Fruit fly (Drosophila melanogaster) Kc167 (cell line): Measurements from ENCODE around the gene sog.

Source experiments
- Myc ChIP-seq: fragments of >200 bp; optimal IDR thresholded peaks from 2 replicates; lab custom pipeline; 2017; ENCODE audit warnings: missing external identifiers
- Sin3A ChIP-seq: fragments of >200 bp; optimal IDR thresholded peaks from 2 replicates; lab custom pipeline; 2018; ENCODE audit warnings: missing external identifiers
- h ChIP-seq: fragments of >200 bp; optimal IDR thresholded peaks from 3 replicates; lab custom pipeline; 2018; ENCODE audit warnings: missing external identifiers
- insv ChIP-seq: fragments of >200 bp; optimal IDR thresholded peaks from 3 replicates; lab custom pipeline; 2018; ENCODE audit warnings: missing external identifiers
- psq ChIP-seq: fragments of >200 bp; optimal IDR thresholded peaks from 2 replicates; lab custom pipeline; 2017; ENCODE audit warnings: missing external identifiers
- ttk ChIP-seq: sonication (Bioruptor generic); optimal IDR thresholded peaks from 2 replicates; lab custom pipeline; 2017; ENCODE audit warnings: missing external identifiers

Gene sog

DNA sequence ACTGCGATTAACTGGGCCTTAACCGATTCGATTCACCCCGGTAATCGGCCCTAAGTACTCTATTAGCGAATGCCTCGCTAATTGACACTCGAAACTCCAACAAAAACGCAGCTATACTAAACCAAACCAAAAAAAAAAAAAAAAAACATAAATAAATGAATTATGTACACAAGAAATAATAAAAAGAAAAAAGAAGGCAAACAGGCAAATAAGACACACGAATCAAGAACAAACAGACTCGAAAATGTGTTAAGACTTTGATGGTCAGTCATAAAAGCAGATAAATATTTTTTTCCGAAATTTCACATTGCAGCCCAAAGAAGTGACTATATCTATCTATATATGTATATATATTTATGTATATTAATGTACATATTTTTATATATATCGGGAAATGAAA, 6.7 kb upstream of the sog start:
- TF ChIP-seq insv (lab: Kevin White, UChicago) (no peak), h (no peak), Sin3A (no peak), ttk (lab: Kevin White, UChicago) (no peak), psq (lab: Kevin White, UChicago) (no peak), Myc (lab: Kevin White, UChicago) (no peak)

DNA sequence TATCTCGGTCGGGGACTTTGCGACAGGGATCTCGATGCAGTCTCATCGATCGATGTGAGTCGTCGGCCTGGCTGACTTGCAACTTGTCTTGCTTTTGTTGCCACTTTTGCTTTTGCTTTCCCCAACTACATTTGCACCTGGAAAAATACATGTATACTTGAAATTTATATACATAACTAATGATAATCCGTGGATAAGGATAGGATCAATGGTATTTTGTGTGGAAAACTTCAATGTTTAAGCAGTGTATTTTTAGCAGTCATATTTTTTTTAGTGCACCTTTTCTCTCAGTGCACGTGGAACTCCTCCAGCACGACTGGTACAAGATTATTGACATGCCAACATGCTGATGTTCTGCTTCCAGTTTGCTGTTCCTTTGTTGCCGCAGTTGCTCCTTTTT, 5.8 kb upstream of the sog start:
- TF ChIP-seq Sin3A = no peak
- no peak for TF ChIP-seq h

DNA sequence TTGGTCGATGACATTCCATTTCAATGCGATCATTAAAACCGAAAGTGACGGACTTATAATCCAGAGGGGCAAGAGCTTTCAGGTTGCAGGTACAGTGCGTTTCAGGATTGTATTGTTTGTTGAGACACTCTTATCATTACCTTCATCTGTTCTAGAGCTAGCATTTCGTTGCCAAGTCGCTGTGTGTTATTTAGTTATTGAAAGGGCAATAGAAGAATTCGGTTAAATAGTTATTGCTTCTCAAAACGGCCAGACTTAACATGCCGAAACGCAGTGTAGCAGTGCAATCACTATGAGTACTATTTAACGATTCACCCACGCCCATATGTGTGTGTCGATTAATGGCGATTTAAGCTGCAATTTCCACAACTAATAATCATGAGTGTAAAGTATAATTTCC, 565 bp downstream of the sog start:
- TF ChIP-seq ttk (lab: Kevin White, UChicago) (no peak), Myc (lab: Kevin White, UChicago) (no peak), Sin3A (no peak), h (no peak), insv (lab: Kevin White, UChicago) (no peak), psq (lab: Kevin White, UChicago) (no peak)

DNA sequence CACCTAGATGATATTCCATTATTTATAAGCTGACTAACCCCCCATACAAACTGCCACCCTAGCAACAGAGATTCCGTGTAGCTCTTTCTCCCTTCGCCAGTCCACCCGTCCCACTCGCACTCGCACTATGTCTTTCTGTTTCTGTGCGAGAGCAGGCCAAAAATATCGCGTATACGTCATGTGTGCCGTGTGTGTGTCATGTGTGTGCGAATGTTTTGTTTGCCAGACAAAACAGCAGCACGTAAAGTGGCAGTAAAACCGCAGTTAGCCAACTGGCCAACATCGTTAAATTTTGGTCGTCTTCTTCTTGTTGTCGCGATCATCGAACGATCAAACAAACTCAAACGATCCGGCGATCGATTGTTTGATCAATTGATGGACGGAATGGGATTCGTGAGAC, 1.8 kb downstream of the sog start:
- TF ChIP-seq Myc (lab: Kevin White, UChicago) (no peak), insv (lab: Kevin White, UChicago) (no peak), h (no peak), Sin3A (no peak), ttk (lab: Kevin White, UChicago) (no peak), psq (lab: Kevin White, UChicago) (no peak)

DNA sequence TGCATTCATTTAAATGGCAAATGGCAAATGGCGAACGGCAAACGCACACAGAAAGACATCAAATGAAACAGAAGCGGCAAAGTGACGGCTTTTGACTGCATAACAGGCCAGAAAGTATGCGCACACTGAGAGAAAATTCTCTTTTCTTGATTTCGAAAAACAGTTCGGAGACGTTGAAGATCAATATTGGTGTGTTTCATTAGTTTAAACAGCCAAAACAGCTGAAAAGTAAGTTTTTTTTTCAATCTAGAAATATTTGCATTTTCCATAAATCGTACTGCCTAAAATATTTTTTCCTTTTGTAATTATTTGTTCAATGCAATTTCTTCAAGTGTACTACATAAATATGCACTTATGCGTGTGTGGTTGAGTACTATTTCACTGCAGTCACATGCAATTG, 2.4 kb downstream of the sog start:
- no peak for TF ChIP-seq insv (lab: Kevin White, UChicago)
- no peak for TF ChIP-seq ttk (lab: Kevin White, UChicago)
- TF ChIP-seq Myc (lab: Kevin White, UChicago) = no peak
- no peak for TF ChIP-seq psq (lab: Kevin White, UChicago)
- no peak for TF ChIP-seq Sin3A
- TF ChIP-seq h = no peak

DNA sequence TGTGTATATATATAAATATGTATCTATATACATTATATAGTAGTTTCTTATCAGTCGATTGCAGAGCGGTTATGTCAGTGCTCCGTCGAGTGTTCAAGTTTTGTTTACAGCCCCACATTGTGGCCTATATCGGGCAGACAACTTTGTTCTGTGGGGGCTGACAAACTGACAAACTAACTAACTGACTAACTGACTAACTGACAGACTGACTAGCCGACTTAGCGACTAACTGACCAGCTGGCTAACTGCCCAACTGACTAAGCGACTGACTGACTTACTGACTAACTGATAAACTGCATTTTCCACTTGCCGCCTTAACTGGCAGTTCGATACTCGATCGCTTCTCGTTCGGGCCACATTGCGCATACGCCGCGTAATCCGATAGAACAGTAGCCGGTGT, 3.3 kb downstream of the sog start:
- no peak for TF ChIP-seq Sin3A
- no peak for TF ChIP-seq ttk (lab: Kevin White, UChicago)
- no peak for TF ChIP-seq Myc (lab: Kevin White, UChicago)

DNA sequence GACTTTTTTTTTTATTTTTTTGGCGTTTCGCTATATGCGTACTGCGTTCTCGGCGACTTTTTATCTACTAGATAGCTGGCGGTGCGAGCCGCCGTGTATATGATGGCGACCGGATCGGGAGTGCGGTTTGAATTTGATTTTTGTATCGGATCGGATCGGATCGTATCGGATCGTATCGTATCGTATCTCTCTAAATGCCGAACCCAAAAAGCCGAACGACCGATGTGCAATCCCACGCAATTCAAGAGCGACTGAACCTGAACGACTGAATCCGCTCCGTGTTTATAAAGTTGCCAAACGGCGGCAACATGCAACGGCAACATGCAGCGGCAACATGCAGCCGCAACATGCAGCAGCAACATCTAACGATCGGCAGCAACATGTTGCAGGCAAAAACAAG, 7.0 kb downstream of the sog start:
- no peak for TF ChIP-seq h
- TF ChIP-seq psq (lab: Kevin White, UChicago) = no peak
- TF ChIP-seq ttk (lab: Kevin White, UChicago) = no peak
- TF ChIP-seq Sin3A = no peak
- no peak for TF ChIP-seq Myc (lab: Kevin White, UChicago)
- no peak for TF ChIP-seq insv (lab: Kevin White, UChicago)

DNA sequence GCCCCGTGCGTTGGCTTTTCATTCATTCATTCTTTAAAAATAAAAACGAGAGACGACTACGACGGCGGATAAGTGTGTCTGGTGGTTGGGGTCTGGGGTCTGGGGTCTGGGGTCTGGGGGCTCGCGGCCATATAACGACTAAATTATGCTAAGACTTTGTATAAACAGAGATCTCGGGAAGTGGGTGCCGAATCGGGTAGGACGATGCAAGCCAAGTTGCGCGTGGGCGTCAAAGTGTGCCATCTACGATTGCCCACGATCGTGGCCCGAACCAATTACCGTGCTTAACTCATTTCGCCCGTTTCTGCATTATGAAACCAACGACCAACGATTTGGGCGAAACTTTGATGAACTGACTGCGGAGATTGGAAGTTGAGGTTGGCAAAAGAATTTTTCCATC, 9.4 kb downstream of the sog start:
- no peak for TF ChIP-seq ttk (lab: Kevin White, UChicago)
- TF ChIP-seq insv (lab: Kevin White, UChicago) = no peak
- no peak for TF ChIP-seq h
- no peak for TF ChIP-seq Sin3A
- TF ChIP-seq psq (lab: Kevin White, UChicago) = no peak
- no peak for TF ChIP-seq Myc (lab: Kevin White, UChicago)

DNA sequence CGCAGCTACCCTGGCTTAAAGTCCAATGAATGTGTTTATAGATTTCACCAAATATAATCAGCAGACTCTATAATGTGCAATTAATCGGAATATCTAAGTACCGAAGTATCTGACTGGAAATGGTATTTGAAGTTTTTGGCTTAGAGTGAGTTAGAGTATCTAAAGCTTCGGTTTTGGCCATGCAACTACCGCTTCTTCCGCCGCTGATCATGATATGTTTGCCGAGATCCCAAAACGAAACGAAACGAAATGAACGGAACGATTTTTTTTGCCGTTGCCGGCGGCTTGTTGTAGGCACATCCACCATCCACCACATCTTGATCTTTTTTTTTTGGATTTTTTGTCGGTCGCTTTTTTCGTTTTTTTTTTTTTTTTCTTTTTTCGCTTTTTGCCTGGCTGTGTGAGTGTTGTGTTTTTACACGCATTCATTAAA, 10.2 kb downstream of the sog start:
- no peak for TF ChIP-seq Sin3A
- TF ChIP-seq ttk (lab: Kevin White, UChicago) = no peak

DNA sequence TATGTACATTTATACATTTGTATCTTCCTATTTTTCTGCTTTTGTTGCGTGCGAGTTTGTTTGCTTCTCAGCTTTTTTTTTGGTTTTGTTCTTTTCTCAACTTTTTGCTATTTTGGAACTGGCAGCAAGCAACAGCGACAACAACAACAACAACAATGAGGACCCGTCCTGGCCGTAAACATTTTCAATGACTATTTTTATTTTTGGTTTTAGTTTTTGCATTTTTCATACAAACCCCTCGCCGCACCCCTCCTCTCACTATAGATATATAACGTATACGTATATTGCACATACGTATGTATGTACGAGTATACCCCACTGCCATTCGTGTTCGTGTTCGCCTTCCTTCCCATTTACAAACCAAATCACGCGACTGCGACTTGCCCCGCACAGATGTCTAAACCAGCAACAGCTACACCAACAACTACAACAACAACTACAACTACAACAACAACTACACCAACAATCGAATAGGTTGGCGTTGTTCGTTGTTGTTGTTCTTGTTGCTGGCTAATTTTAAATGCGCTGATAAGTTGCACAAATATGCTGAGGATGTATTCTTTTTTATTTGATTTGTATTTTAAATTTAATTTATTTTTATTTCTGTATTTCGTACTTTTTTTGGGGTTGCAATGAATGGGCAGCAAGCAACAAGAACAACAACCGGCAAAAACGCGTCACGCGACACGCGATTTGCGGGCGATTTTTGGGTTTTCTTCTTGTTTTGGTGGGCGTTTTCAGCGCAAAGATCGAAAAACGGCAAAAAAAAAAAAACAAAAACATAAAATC, 12.6 kb downstream of the sog start:
- no peak for TF ChIP-seq Myc (lab: Kevin White, UChicago)
- TF ChIP-seq psq (lab: Kevin White, UChicago) = no peak
- TF ChIP-seq insv (lab: Kevin White, UChicago) = no peak
- TF ChIP-seq h = no peak
- TF ChIP-seq ttk (lab: Kevin White, UChicago) = no peak
- no peak for TF ChIP-seq Sin3A

DNA sequence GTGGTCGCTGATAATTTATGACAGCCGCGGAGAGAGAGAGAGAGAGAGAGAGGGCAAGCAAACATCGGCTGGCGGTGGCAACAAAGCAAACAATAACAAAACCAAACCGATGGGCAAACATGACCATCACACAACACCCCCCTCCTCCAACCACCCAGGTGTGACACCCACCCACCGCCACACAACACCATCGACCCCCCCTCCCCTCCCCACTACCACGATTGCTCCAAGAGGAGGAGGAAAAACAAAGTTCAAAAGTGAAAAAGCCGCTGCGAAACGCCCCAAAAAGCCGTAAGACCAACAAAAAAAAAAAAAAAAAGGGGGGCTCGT, 13.6 kb downstream of the sog start:
- no peak for TF ChIP-seq psq (lab: Kevin White, UChicago)
- TF ChIP-seq Sin3A = no peak
- TF ChIP-seq h = no peak
- no peak for TF ChIP-seq Myc (lab: Kevin White, UChicago)
- TF ChIP-seq ttk (lab: Kevin White, UChicago) = no peak
- TF ChIP-seq insv (lab: Kevin White, UChicago) = no peak

DNA sequence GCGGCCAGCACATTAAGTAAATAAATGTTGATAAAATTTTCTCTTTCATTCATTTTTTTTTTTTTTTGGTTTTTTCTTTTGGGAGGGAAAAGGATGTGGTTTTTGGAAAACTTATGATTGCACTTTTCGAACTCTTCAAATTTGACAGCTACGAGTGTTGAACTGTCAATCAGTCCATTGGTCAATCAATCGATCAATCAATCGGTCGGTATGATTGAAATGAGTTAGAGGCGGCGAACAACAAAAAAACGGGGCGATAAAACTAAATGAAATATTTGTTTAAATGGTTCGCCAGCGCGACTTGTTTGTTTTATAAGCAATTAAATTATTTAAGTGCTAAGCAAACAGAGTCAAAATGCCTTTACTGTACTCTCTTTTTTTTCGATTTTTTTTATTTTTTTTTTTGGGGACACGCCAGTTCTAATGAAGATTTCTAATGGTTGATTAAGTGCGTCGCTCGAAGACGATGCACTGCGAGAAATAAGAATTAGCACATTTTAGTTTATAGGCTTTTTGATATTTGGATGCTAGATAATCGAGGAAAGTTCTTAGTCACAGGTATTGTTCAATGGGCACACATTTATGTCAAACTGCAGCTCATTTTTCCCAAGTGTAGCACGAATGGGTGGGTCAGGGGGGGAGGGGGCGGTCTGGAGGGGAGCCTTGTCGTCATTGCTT, 14.1 kb downstream of the sog start:
- TF ChIP-seq psq (lab: Kevin White, UChicago) = no peak
- TF ChIP-seq insv (lab: Kevin White, UChicago) = no peak
- TF ChIP-seq Sin3A = no peak
- no peak for TF ChIP-seq h
- TF ChIP-seq Myc (lab: Kevin White, UChicago) = no peak
- TF ChIP-seq ttk (lab: Kevin White, UChicago) = no peak

DNA sequence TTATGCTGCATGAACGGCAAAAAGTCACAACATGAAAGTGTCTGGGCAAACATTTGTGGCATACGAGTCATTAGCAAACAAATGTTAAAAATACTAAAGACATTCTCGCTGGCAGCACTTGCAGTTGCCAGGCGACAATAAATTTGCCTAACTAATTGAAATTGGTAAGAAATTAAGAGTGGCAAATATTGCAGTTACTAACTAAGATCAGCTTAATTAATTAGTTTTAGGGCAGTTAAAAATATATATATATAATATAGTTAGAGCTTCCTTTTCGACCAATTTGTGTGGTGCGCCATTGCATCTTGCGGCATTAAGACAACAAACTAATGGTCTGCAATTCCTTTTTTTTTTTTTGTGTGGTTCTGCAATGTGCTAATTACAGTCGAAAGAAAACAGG, 15.3 kb downstream of the sog start:
- TF ChIP-seq insv (lab: Kevin White, UChicago) (no peak), psq (lab: Kevin White, UChicago) (no peak), Myc (lab: Kevin White, UChicago) (no peak), ttk (lab: Kevin White, UChicago) (no peak)
